Fruit fly (Drosophila melanogaster) whole organism, adult: ENCODE results near the gene Usp14.

Experiments used
- CG11617 ChIP-seq: fragments of 200-800 bp; sonication (Bioruptor generic); optimal IDR thresholded peaks from 2 replicates; lab custom pipeline; 2017; ENCODE audit warnings: mild to moderate bottlenecking, missing biosample characterization, missing genetic modification reagents, missing genetic modification characterization
- CG14711 ChIP-seq: fragments of 200-800 bp; sonication (Bioruptor generic); optimal IDR thresholded peaks from 2 replicates; lab custom pipeline; 2018; ENCODE audit warnings: missing biosample characterization, mild to moderate bottlenecking, missing genetic modification characterization, moderate library complexity
- CG1620 ChIP-seq: fragments of 200-800 bp; sonication (Bioruptor generic); optimal IDR thresholded peaks from 2 replicates; lab custom pipeline; 2016; ENCODE audit warnings: missing biosample characterization, missing genetic modification characterization
- CG33017 ChIP-seq: fragments of 200-800 bp; sonication (Bioruptor generic); optimal IDR thresholded peaks from 2 replicates; lab custom pipeline; 2018; ENCODE audit warnings: missing biosample characterization, mild to moderate bottlenecking, missing genetic modification characterization, moderate library complexity
- CG5204 ChIP-seq: fragments of 200-800 bp; sonication (Bioruptor generic); optimal IDR thresholded peaks from 2 replicates; lab custom pipeline; 2016; ENCODE audit warnings: missing biosample characterization, missing genetic modification characterization
- CG7045 ChIP-seq: fragments of 200-800 bp; sonication (Bioruptor generic); optimal IDR thresholded peaks from 2 replicates; lab custom pipeline; 2017; ENCODE audit warnings: missing biosample characterization, mild to moderate bottlenecking, missing genetic modification characterization
- CG7101 ChIP-seq: fragments of 200-800 bp; sonication (Bioruptor generic); optimal IDR thresholded peaks from 2 replicates; lab custom pipeline; 2018; ENCODE audit warnings: missing biosample characterization, mild to moderate bottlenecking, missing genetic modification characterization, moderate library complexity
- Clk ChIP-seq: fragments of 200-800 bp; sonication (Bioruptor generic); optimal IDR thresholded peaks from 2 replicates; lab custom pipeline; 2017; ENCODE audit warnings: missing biosample characterization, missing genetic modification characterization
- Crg-1 ChIP-seq: fragments of 200-800 bp; sonication (Bioruptor generic); optimal IDR thresholded peaks from 2 replicates; lab custom pipeline; 2016; ENCODE audit warnings: missing biosample characterization, missing genetic modification characterization
- Hr96 ChIP-seq: fragments of 200-800 bp; sonication (Bioruptor generic); optimal IDR thresholded peaks from 2 replicates; lab custom pipeline; 2016; ENCODE audit warnings: missing biosample characterization, missing genetic modification characterization
- Mnt ChIP-seq: fragments of 200-800 bp; sonication (Bioruptor generic); optimal IDR thresholded peaks from 2 replicates; lab custom pipeline; 2016; ENCODE audit warnings: missing biosample characterization, mild to moderate bottlenecking, missing genetic modification characterization
- bab1 ChIP-seq: fragments of 200-800 bp; sonication (Bioruptor generic); optimal IDR thresholded peaks from 3 replicates; lab custom pipeline; 2019; ENCODE audit warnings: missing biosample characterization, mild to moderate bottlenecking, missing genetic modification characterization, moderate library complexity
- cic ChIP-seq: fragments of 200-800 bp; sonication (Bioruptor generic); optimal IDR thresholded peaks from 2 replicates; lab custom pipeline; 2017; ENCODE audit warnings: missing biosample characterization, mild to moderate bottlenecking, missing genetic modification characterization, moderate library complexity
- cnc ChIP-seq, 2 experiments: fragments of >200 bp; optimal IDR thresholded peaks; 2 replicates each; lab custom pipeline; 2017
- kay ChIP-seq: fragments of 200-800 bp; sonication (Bioruptor generic); peaks from one replicate; lab custom pipeline; 2016; ENCODE audit warnings: missing biosample characterization, missing genetic modification characterization, borderline replicate concordance
- ovo ChIP-seq: fragments of 200-800 bp; sonication (Bioruptor generic); optimal IDR thresholded peaks from 2 replicates; lab custom pipeline; 2016; ENCODE audit warnings: missing biosample characterization, missing genetic modification characterization
- pad ChIP-seq: fragments of 200-800 bp; sonication (Bioruptor generic); optimal IDR thresholded peaks from 3 replicates; lab custom pipeline; 2017; ENCODE audit warnings: missing biosample characterization, missing genetic modification characterization, mild to moderate bottlenecking, moderate library complexity, missing genetic modification reagents
- toe ChIP-seq: fragments of 200-800 bp; sonication (Bioruptor generic); optimal IDR thresholded peaks from 2 replicates; lab custom pipeline; 2016; ENCODE audit warnings: missing biosample characterization, missing genetic modification characterization

Usp14 gene

dm6 chr2L:10263343-10263744, 50.9 kb downstream of the Usp14 start, which contains the start of gene Rsf1:
TSS of gene Rsf1 (minus strand) at chr2L:10263554.
- no peak for TF ChIP-seq CG1620 (GFP tag; lab: Kevin White, UChicago)
- TF ChIP-seq CG33017 (tag; lab: Kevin White, UChicago), result no peak
- no peak for TF ChIP-seq Crg-1 (GFP tag; lab: Kevin White, UChicago)
- no peak for TF ChIP-seq CG7101 (tag; lab: Kevin White, UChicago)
- TF ChIP-seq CG14711 (tag; lab: Kevin White, UChicago), result no peak
- no peak for TF ChIP-seq CG11617 (GFP tag; lab: Kevin White, UChicago)
- no peak for TF ChIP-seq cnc (optimal IDR thresholded peaks at IDR 0.05; lab: Kevin White, UChicago)
- no peak for TF ChIP-seq pad (GFP tag; lab: Kevin White, UChicago)
- no peak for TF ChIP-seq Hr96
- no peak for TF ChIP-seq CG7045 (GFP tag; lab: Kevin White, UChicago)
- TF ChIP-seq bab1 (GFP tag; lab: Kevin White, UChicago), result no peak
- no peak for TF ChIP-seq cic (GFP tag; lab: Kevin White, UChicago)
- no peak for TF ChIP-seq ovo (GFP tag; lab: Kevin White, UChicago)
- TF ChIP-seq CG5204 (GFP tag; lab: Kevin White, UChicago), result no peak
- TF ChIP-seq Clk (GFP tag; lab: Kevin White, UChicago), result no peak
- TF ChIP-seq Mnt (GFP tag; lab: Kevin White, UChicago), result no peak
- no peak for TF ChIP-seq kay (GFP tag; lab: Kevin White, UChicago)
- no peak for TF ChIP-seq toe (GFP tag; lab: Kevin White, UChicago)
